Fruit fly (Drosophila melanogaster): ENCODE results near the gene Ugt302E1.
A peak's percentile ranks its signal among the peaks of the same experiment; 100 is the strongest.

The Ugt302E1 gene

dm6 chr3R:11200042-11200884, 45.8 kb downstream of the Ugt302E1 start (continued):
- TF ChIP-seq unc-4 (GFP tag; IDR thresholded peaks at IDR 0.05; ENCODE audit: partially characterized antibody) (0 out of 2 replicates have a peak, but pooled peaks have one; percentile 15), CG8388 (GFP tag; optimal IDR thresholded peaks at IDR 0.05) (no peak), CG12071 (GFP tag; optimal IDR thresholded peaks at IDR 0.05) (peak; percentile 2), Vsx1 (GFP tag; optimal IDR thresholded peaks at IDR 0.05) (peak; percentile 41), stc (GFP tag; IDR thresholded peaks at IDR 0.05) (0 out of 2 replicates have a peak, but pooled peaks have one; percentile 16), Ets65A (GFP tag) (peak; percentile 25), nom (GFP tag; optimal IDR thresholded peaks at IDR 0.05) (peak; percentile 1), tap (tag; optimal IDR thresholded peaks at IDR 0.05) (no peak), sima (GFP tag; optimal IDR thresholded peaks at IDR 0.05) (no peak), CG11560 (tag; IDR thresholded peaks at IDR 0.05) (no peak), wek (GFP tag; optimal IDR thresholded peaks at IDR 0.05) (peak; percentile 9), CG6254 (GFP tag; optimal IDR thresholded peaks at IDR 0.05) (no peak), Jarid2 (GFP tag; optimal IDR thresholded peaks at IDR 0.05) (peak; percentile 35), CG17186 (GFP tag; optimal IDR thresholded peaks at IDR 0.05) (no peak), CG10543 (GFP tag; optimal IDR thresholded peaks at IDR 0.05) (peak; percentile 30), ATbp (GFP tag; optimal IDR thresholded peaks at IDR 0.05) (peak; percentile 46), CG7357 (GFP tag; IDR thresholded peaks at IDR 0.05) (no peak)

DNA sequence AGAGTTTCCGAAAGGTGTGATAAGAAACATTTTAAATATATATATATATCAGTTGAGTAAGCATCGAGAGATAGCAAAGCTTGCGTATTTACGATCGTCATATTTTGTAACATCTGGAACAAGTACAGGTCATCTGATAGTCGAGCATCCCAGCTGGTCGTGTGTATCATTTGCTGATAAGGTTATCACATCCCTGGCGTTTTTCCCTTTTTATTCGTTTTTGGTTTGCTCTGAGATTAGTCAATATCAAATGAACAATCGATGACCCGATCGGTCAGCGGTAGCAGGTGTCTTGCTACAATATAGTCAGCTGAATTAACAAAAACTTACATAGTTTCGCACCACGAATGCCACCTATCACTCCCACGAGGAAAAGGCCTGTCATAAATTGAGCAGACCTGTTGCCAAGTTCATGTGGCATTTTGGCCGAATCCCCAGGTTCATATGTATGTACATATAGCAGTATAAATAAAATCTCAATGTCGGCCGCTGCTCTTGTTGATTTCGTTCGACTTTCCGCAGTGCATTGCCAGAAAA, 46.5 kb downstream of the Ugt302E1 start:
- TF ChIP-seq cas (GFP tag; IDR thresholded peaks at IDR 0.05) (no peak), gcm2 (GFP tag; optimal IDR thresholded peaks at IDR 0.05) (no peak), Pdp1 (GFP tag; optimal IDR thresholded peaks at IDR 0.05) (peak in 1 of 2 experiments; percentile 66), CG11696 (GFP tag; IDR thresholded peaks at IDR 0.05) (no peak), luna (GFP tag; optimal IDR thresholded peaks at IDR 0.05) (no peak), az2 (GFP tag; optimal IDR thresholded peaks at IDR 0.05) (peak; percentile 51), Jarid2 (GFP tag; optimal IDR thresholded peaks at IDR 0.05) (no peak), CG10209 (GFP tag; optimal IDR thresholded peaks at IDR 0.05) (peak; percentile 55), CG12744 (GFP tag; optimal IDR thresholded peaks at IDR 0.05) (no peak), usp (GFP tag; optimal IDR thresholded peaks at IDR 0.05) (no peak), Hsf (GFP tag; optimal IDR thresholded peaks at IDR 0.05) (no peak), CG11247 (GFP tag; IDR thresholded peaks at IDR 0.05) (peak; percentile 57), ase (GFP tag; IDR thresholded peaks at IDR 0.05) (no peak), vnd (GFP tag; IDR thresholded peaks at IDR 0.05; ENCODE audit: partially characterized antibody) (no peak), HLHmδ (GFP tag; optimal IDR thresholded peaks at IDR 0.05) (no peak), cwo (GFP tag; optimal IDR thresholded peaks at IDR 0.05) (peak; percentile 75), Hand (GFP tag; optimal IDR thresholded peaks at IDR 0.05) (peak; percentile 60), psq (GFP tag; optimal IDR thresholded peaks at IDR 0.05) (no peak), repo (GFP tag; optimal IDR thresholded peaks at IDR 0.05) (no peak), tna (GFP tag; IDR thresholded peaks at IDR 0.05; ENCODE audit: partially characterized antibody) (no peak), CG4328 (GFP tag; optimal IDR thresholded peaks at IDR 0.05) (no peak), slou (GFP tag; optimal IDR thresholded peaks at IDR 0.05) (peak; percentile 5), Xrp1 (GFP tag; IDR thresholded peaks at IDR 0.05) (no peak), CG11695 (GFP tag; IDR thresholded peaks at IDR 0.05) (peak; percentile 52; the same call in 1 of the 3 replicates), ttk (GFP tag; IDR thresholded peaks at IDR 0.05) (peak; percentile 52), NFAT (GFP tag; IDR thresholded peaks at IDR 0.05) (no peak), ap (GFP tag; IDR thresholded peaks at IDR 0.05) (no peak), CG10147 (GFP tag; optimal IDR thresholded peaks at IDR 0.05) (peak; percentile 31), Hr51 (GFP tag; optimal IDR thresholded peaks at IDR 0.05) (peak in 1 of 2 experiments; percentile 77), CG9609 (GFP tag; optimal IDR thresholded peaks at IDR 0.05) (no peak), knrl (GFP tag; IDR thresholded peaks at IDR 0.05; ENCODE audit: partially characterized antibody) (no peak)
